Worm (Caenorhabditis elegans) whole organism, young adult: ENCODE results near the gene AC7.3.

Experiments
- B0035.1 ChIP-seq: sonication (generic microtip); optimal IDR thresholded peaks from 2 replicates; lab custom pipeline; 2016; ENCODE audit warnings: missing genetic modification characterization, mild to moderate bottlenecking, missing compliant biosample characterization, missing genotype, missing genetic modification reagents
- C17E4.6 ChIP-seq: fragments of 200-800 bp; sonication (Bioruptor generic); IDR thresholded peaks from 2 replicates; pipeline ENCODE4 v1.3.6; 2022; ENCODE audit warnings: missing genetic modification reagents, missing genetic modification characterization, missing compliant biosample characterization
- F33H1.4 ChIP-seq: fragments of 200-800 bp; sonication (Bioruptor generic); IDR thresholded peaks from 2 replicates; pipeline ENCODE4 v1.3.6; 2022; ENCODE audit warnings: missing genetic modification reagents, missing genetic modification characterization, missing compliant biosample characterization
- F39B2.1 ChIP-seq: fragments of 200-800 bp; sonication (Bioruptor generic); IDR thresholded peaks from 2 replicates; pipeline ENCODE4 v1.3.6; 2022; ENCODE audit warnings: missing genetic modification reagents, missing genetic modification characterization, missing compliant biosample characterization
- K11D2.4 ChIP-seq: fragments of 200-800 bp; sonication (Bioruptor generic); IDR thresholded peaks from 2 replicates; pipeline ENCODE4 v1.3.6; 2022; ENCODE audit warnings: missing genetic modification reagents, missing genetic modification characterization, missing compliant biosample characterization
- T07F8.4 ChIP-seq: sonication (generic microtip); optimal IDR thresholded peaks from 2 replicates; lab custom pipeline; 2016; ENCODE audit warnings: mild to moderate bottlenecking, missing genetic modification characterization, moderate library complexity, missing compliant biosample characterization
- T26A5.8 ChIP-seq: sonication (generic microtip); optimal IDR thresholded peaks from 2 replicates; lab custom pipeline; 2016; ENCODE audit warnings: missing genetic modification characterization, missing compliant biosample characterization
- attf-6 ChIP-seq: fragments of 200-800 bp; sonication (Bioruptor generic); IDR thresholded peaks from 2 replicates; pipeline ENCODE4 v1.3.6; 2022; ENCODE audit warnings: missing genetic modification reagents, missing genetic modification characterization, missing compliant biosample characterization
- ccch-3 ChIP-seq: fragments of 200-800 bp; sonication (Bioruptor generic); optimal IDR thresholded peaks from 2 replicates; lab custom pipeline; 2018; ENCODE audit warnings: mild to moderate bottlenecking, missing genetic modification characterization, missing compliant biosample characterization
- cebp-1 ChIP-seq, 2 experiments: fragments of 200-800 bp in 1 of 2; sonication (Bioruptor generic) in 1 of 2; sonication (generic microtip) in 1 of 2; IDR thresholded peaks in 1 of 2; optimal IDR thresholded peaks in 1 of 2; 2 replicates each; pipeline versions ENCODE4 v1.3.6 to Lab custom; 2017 to 2022; ENCODE audit warnings: missing compliant biosample characterization in 2 of 2, missing genetic modification characterization in 2 of 2, mild to moderate bottlenecking in 1 of 2, missing genetic modification reagents in 1 of 2, moderate library complexity in 1 of 2
- ceh-100 ChIP-seq: fragments of 200-800 bp; sonication (Bioruptor generic); IDR thresholded peaks from 2 replicates; pipeline ENCODE4 v1.3.6; 2022; ENCODE audit warnings: missing genetic modification reagents, missing genetic modification characterization, missing compliant biosample characterization
- ceh-79 ChIP-seq: sonication (generic microtip); optimal IDR thresholded peaks from 2 replicates; lab custom pipeline; 2017; ENCODE audit warnings: mild to moderate bottlenecking, missing genetic modification characterization, missing compliant biosample characterization
- egl-18 ChIP-seq: fragments of 200-800 bp; sonication (Bioruptor generic); IDR thresholded peaks from 2 replicates; pipeline ENCODE4 v1.3.6; 2022; ENCODE audit warnings: missing genetic modification reagents, missing genetic modification characterization, missing compliant biosample characterization
- ekl-4 ChIP-seq: fragments of 200-800 bp; sonication (Bioruptor generic); IDR thresholded peaks from 2 replicates; pipeline ENCODE4 v1.3.6; 2022; ENCODE audit warnings: missing genetic modification reagents, missing genetic modification characterization, missing compliant biosample characterization
- hrde-1 ChIP-seq: sonication (generic microtip); optimal IDR thresholded peaks from 2 replicates; lab custom pipeline; 2016; ENCODE audit warnings: missing genetic modification characterization, mild to moderate bottlenecking, missing compliant biosample characterization, moderate library complexity, missing genotype, missing genetic modification reagents, borderline replicate concordance
- hsf-1 ChIP-seq: fragments of 200-800 bp; sonication (Bioruptor generic); IDR thresholded peaks from 2 replicates; pipeline ENCODE4 v1.3.6; 2022; ENCODE audit warnings: missing genetic modification reagents, missing genetic modification characterization, missing compliant biosample characterization
- let-526 ChIP-seq: fragments of 200-800 bp; sonication (Bioruptor generic); IDR thresholded peaks from 2 replicates; pipeline ENCODE4 v1.3.6; 2022; ENCODE audit warnings: missing genetic modification reagents, missing genetic modification characterization, missing compliant biosample characterization
- let-607 ChIP-seq, 2 experiments: fragments of 200-800 bp in 1 of 2; sonication (Bioruptor generic) in 1 of 2; sonication (generic microtip) in 1 of 2; optimal IDR thresholded peaks; 2 replicates each; lab custom pipeline; 2016 to 2018; ENCODE audit warnings: mild to moderate bottlenecking in 2 of 2, missing compliant biosample characterization in 2 of 2, missing genetic modification characterization in 2 of 2, moderate library complexity in 2 of 2, missing genotype in 1 of 2
- lin-40 ChIP-seq: sonication (generic microtip); optimal IDR thresholded peaks from 2 replicates; lab custom pipeline; 2016; ENCODE audit warnings: missing genetic modification characterization, mild to moderate bottlenecking, missing compliant biosample characterization, missing genotype, missing genetic modification reagents
- lin-54 ChIP-seq: fragments of 200-800 bp; sonication (Bioruptor generic); optimal IDR thresholded peaks from 2 replicates; lab custom pipeline; 2018; ENCODE audit warnings: mild to moderate bottlenecking, missing genetic modification characterization, missing compliant biosample characterization
- mel-28 ChIP-seq: sonication (generic microtip); optimal IDR thresholded peaks from 2 replicates; lab custom pipeline; 2016; ENCODE audit warnings: borderline replicate concordance, mild to moderate bottlenecking, missing genetic modification characterization, missing compliant biosample characterization
- nfya-1 ChIP-seq: sonication (generic microtip); optimal IDR thresholded peaks from 2 replicates; lab custom pipeline; 2017; ENCODE audit warnings: antibody characterized with exemption, missing compliant biosample characterization, missing genetic modification characterization, borderline replicate concordance; ENCODE audit not compliant: insufficient read depth
- nfyb-1 ChIP-seq: fragments of 200-800 bp; sonication (Bioruptor generic); IDR thresholded peaks from 2 replicates; pipeline ENCODE4 v1.3.6; 2022; ENCODE audit warnings: missing genetic modification reagents, missing genetic modification characterization, missing compliant biosample characterization
- nhr-179 ChIP-seq: sonication (generic microtip); optimal IDR thresholded peaks from 2 replicates; lab custom pipeline; 2016; ENCODE audit warnings: mild to moderate bottlenecking, missing genetic modification characterization, missing compliant biosample characterization
- nhr-80 ChIP-seq: sonication (generic microtip); optimal IDR thresholded peaks from 2 replicates; lab custom pipeline; 2016; ENCODE audit warnings: missing genetic modification characterization, missing compliant biosample characterization
- nhr-90 ChIP-seq: sonication (generic microtip); optimal IDR thresholded peaks from 2 replicates; lab custom pipeline; 2016; ENCODE audit warnings: missing genotype, mild to moderate bottlenecking, missing genetic modification characterization, missing compliant biosample characterization
- pbrm-1 ChIP-seq: fragments of 200-800 bp; sonication (Bioruptor generic); IDR thresholded peaks from 2 replicates; pipeline ENCODE4 v1.3.6; 2022; ENCODE audit warnings: missing genetic modification reagents, missing genetic modification characterization, missing compliant biosample characterization
- rcor-1 ChIP-seq: fragments of 200-800 bp; sonication (Bioruptor generic); IDR thresholded peaks from 2 replicates; pipeline ENCODE4 v1.3.6; 2022; ENCODE audit warnings: missing genetic modification reagents, missing genetic modification characterization, missing compliant biosample characterization
- rec-8 ChIP-seq, 2 experiments: sonication (generic microtip); optimal IDR thresholded peaks; 2 replicates each; lab custom pipeline; 2016; ENCODE audit warnings: mild to moderate bottlenecking in 2 of 2, missing genetic modification characterization in 2 of 2, missing genetic modification reagents in 2 of 2, missing genotype in 2 of 2, missing biosample characterization in 1 of 2, missing compliant biosample characterization in 1 of 2, moderate library complexity in 1 of 2
- snpc-1.3 ChIP-seq: sonication (generic microtip); optimal IDR thresholded peaks from 2 replicates; lab custom pipeline; 2017; ENCODE audit warnings: missing genetic modification characterization, mild to moderate bottlenecking, missing compliant biosample characterization, antibody characterized with exemption, moderate library complexity, missing genotype, missing genetic modification reagents; ENCODE audit not compliant: insufficient read depth
- snpc-3.4 ChIP-seq: sonication (generic microtip); optimal IDR thresholded peaks from 2 replicates; lab custom pipeline; 2017; ENCODE audit warnings: missing genetic modification characterization, mild to moderate bottlenecking, missing compliant biosample characterization, antibody characterized with exemption, moderate library complexity, missing genotype, missing genetic modification reagents
- sptf-2 ChIP-seq: fragments of 200-800 bp; sonication (Bioruptor generic); optimal IDR thresholded peaks from 2 replicates; lab custom pipeline; 2018; ENCODE audit warnings: mild to moderate bottlenecking, missing genetic modification characterization, missing compliant biosample characterization
- tbp1 ChIP-seq: fragments of 200-800 bp; sonication (Bioruptor generic); optimal IDR thresholded peaks from 2 replicates; lab custom pipeline; 2018; ENCODE audit warnings: mild to moderate bottlenecking, missing genetic modification characterization, missing compliant biosample characterization
- ztf-18 ChIP-seq: sonication (generic microtip); optimal IDR thresholded peaks from 2 replicates; lab custom pipeline; 2016; ENCODE audit warnings: missing genotype, mild to moderate bottlenecking, missing genetic modification characterization, missing compliant biosample characterization

AC7.3 gene

DNA sequence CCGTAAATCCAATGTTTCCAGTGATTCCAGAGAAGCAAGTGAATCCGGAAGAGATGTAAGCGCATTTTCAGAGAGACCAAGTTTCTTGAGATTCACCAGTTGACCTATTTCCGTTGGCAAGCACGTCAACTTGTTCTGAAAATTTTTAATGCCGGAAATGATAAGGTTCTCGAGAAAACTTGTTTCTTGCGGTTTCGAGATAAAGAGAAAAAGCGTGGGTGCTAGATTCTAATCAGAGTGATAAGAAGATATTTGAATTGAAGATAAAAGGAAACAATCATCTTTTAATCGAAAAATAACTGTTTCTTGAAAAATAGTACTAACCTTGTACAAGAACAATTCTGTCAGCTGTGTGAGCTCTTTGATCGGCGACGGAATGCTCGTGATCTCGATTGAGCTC lies 20.1 kb downstream of the AC7.3 start:
- TF ChIP-seq K11D2.4 (GFP tag; lab: Robert Waterston, UW) (no peak), nhr-80 (tag; lab: Kevin White, UChicago) (no peak), egl-18 (GFP tag; lab: Robert Waterston, UW) (no peak), C17E4.6 (no peak), T07F8.4 (no peak), sptf-2 (GFP tag; lab: Kevin White, UChicago) (no peak), rcor-1 (GFP tag; lab: Robert Waterston, UW) (no peak), nfya-1 (tag; lab: Kevin White, UChicago) (no peak), let-526 (GFP tag; lab: Robert Waterston, UW) (no peak), nhr-90 (no peak), ceh-100 (GFP tag; lab: Robert Waterston, UW) (no peak), hsf-1 (GFP tag; lab: Robert Waterston, UW) (no peak), tbp1 (GFP tag; lab: Kevin White, UChicago) (no peak), nfyb-1 (GFP tag; lab: Robert Waterston, UW) (no peak), cebp-1 (GFP tag; IDR thresholded peaks at IDR 0.05; lab: Robert Waterston, UW) (no peak), cebp-1 (tag; optimal IDR thresholded peaks at IDR 0.05; lab: Kevin White, UChicago) (no peak)

DNA sequence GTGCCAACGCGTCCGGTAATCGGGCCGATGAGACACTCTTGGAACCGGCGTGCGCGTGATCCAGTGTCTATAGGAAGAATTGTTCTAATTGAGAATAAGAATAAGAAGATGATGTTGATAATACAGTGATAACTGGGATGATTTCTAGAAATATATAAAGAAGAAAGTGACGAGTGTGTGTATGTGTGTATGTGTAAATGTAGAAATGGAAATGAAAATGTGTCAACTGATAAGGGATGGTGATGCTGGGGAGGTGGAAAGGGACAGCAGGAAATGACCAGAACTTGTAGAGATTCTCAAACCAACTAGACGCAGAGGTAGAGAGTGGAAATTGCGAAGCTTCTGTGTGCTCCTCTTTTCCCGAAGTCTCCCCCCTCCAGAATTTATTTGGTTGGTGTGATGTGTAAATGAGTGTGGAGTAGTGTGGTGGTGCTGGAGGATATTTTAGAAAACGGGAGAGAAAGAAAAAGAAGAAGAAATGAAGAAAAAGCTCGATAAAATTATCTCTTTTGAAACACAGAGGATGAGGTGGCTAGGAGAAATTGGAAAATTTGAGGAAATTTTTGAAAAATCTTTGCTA lies 22.2 kb downstream of the AC7.3 start:
- TF ChIP-seq ceh-79 (tag; lab: Kevin White, UChicago) (no peak), nhr-179 (no peak), let-607 (tag; optimal IDR thresholded peaks at IDR 0.05; lab: Kevin White, UChicago) (peak; percentile 22 to 77), nhr-80 (tag; lab: Kevin White, UChicago) (peak; percentile 52), sptf-2 (GFP tag; lab: Kevin White, UChicago) (no peak)

DNA sequence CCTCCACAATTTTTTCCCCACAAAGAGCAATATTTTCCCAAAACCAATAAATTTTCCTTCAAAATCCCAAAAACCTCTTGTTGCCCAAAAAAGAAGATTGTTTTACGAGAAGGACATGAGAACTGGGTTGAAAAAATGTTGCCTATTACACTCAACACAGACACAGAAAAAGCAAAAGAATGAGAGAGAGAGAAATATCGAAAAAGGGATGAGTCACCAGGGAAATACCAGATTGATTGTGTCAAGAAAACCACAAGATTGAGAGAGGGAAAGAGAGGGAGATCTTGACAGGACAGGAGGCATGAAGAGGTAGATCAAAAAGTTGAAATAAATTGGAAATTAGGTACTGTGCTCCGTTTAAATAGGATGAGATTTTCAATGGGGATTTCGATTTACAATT lies 23.2 kb downstream of the AC7.3 start:
- TF ChIP-seq ztf-18 (no peak), B0035.1 (tag; lab: Kevin White, UChicago) (no peak), snpc-3.4 (tag; lab: Kevin White, UChicago) (no peak), lin-40 (tag; lab: Kevin White, UChicago) (no peak), snpc-1.3 (no peak), ceh-100 (GFP tag; lab: Robert Waterston, UW) (no peak), mel-28 (tag; lab: Kevin White, UChicago) (no peak), attf-6 (GFP tag; lab: Robert Waterston, UW) (no peak), ekl-4 (GFP tag; lab: Robert Waterston, UW) (no peak), rec-8 (tag; optimal IDR thresholded peaks at IDR 0.05; lab: Kevin White, UChicago) (no peak), ccch-3 (GFP tag; lab: Kevin White, UChicago) (no peak), F33H1.4 (GFP tag; lab: Robert Waterston, UW) (no peak), hrde-1 (tag; lab: Kevin White, UChicago) (no peak), T26A5.8 (no peak), lin-54 (GFP tag; lab: Kevin White, UChicago) (no peak), egl-18 (GFP tag; lab: Robert Waterston, UW) (no peak), F39B2.1 (no peak), pbrm-1 (GFP tag; lab: Robert Waterston, UW) (no peak)
